Fruit fly (Drosophila melanogaster) Kc167 (cell line): ENCODE measurements around the gene RhoGAP18B.

Source experiments
- Myc ChIP-seq: fragments of >200 bp; optimal IDR thresholded peaks from 2 replicates; lab custom pipeline; 2017; ENCODE audit warnings: missing external identifiers
- Sin3A ChIP-seq: fragments of >200 bp; optimal IDR thresholded peaks from 2 replicates; lab custom pipeline; 2018; ENCODE audit warnings: missing external identifiers
- h ChIP-seq: fragments of >200 bp; optimal IDR thresholded peaks from 3 replicates; lab custom pipeline; 2018; ENCODE audit warnings: missing external identifiers
- insv ChIP-seq: fragments of >200 bp; optimal IDR thresholded peaks from 3 replicates; lab custom pipeline; 2018; ENCODE audit warnings: missing external identifiers
- psq ChIP-seq: fragments of >200 bp; optimal IDR thresholded peaks from 2 replicates; lab custom pipeline; 2017; ENCODE audit warnings: missing external identifiers
- ttk ChIP-seq: sonication (Bioruptor generic); optimal IDR thresholded peaks from 2 replicates; lab custom pipeline; 2017; ENCODE audit warnings: missing external identifiers

Gene RhoGAP18B

dm6 chrX:19179696-19180255 lies 12.9 kb upstream of the RhoGAP18B start, which contains the start of the genes CG7556 and CG7453:
CG7556 (minus strand) TSS chrX:19179830.
CG7453 (plus strand) TSS chrX:19180173.
- TF ChIP-seq Sin3A (no peak), h (lab: Kevin White, UChicago) (no peak), insv (lab: Kevin White, UChicago) (no peak), Myc (lab: Kevin White, UChicago) (no peak), ttk (lab: Kevin White, UChicago) (no peak), psq (lab: Kevin White, UChicago) (no peak)

- no peak for TF ChIP-seq insv (lab: Kevin White, UChicago)
- TF ChIP-seq psq (lab: Kevin White, UChicago) = no peak
- TF ChIP-seq h (lab: Kevin White, UChicago) = no peak
- no peak for TF ChIP-seq ttk (lab: Kevin White, UChicago)
- no peak for TF ChIP-seq Sin3A
- no peak for TF ChIP-seq Myc (lab: Kevin White, UChicago)
These were observed 8.1 kb upstream of the RhoGAP18B start, which contains the start of gene CG33939 for dm6 chrX:19174850-19175571. CG33939 (minus strand) TSS chrX:19174900.

DNA sequence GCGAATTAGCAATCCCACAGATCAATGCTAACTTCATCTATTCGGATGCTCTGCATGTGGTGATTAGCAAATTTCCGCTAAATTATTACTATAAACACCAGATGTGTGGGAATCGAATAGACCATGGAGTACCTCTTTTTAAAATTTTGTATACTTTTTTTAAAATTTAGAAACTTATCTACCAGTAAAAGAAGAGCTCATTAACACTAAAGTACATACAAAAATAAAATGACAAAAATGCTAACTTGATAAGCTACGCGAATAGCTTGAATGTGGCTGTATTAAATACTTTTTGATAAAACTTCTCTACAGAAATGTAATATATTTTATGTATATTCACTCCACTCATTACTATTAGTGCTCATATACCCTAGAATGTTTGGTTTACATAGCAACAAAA lies 7.2 kb upstream of the RhoGAP18B start:
- no peak for TF ChIP-seq ttk (lab: Kevin White, UChicago)
- no peak for TF ChIP-seq h (lab: Kevin White, UChicago)
- TF ChIP-seq insv (lab: Kevin White, UChicago) = no peak
- no peak for TF ChIP-seq psq (lab: Kevin White, UChicago)
- no peak for TF ChIP-seq Myc (lab: Kevin White, UChicago)
- TF ChIP-seq Sin3A = no peak

DNA sequence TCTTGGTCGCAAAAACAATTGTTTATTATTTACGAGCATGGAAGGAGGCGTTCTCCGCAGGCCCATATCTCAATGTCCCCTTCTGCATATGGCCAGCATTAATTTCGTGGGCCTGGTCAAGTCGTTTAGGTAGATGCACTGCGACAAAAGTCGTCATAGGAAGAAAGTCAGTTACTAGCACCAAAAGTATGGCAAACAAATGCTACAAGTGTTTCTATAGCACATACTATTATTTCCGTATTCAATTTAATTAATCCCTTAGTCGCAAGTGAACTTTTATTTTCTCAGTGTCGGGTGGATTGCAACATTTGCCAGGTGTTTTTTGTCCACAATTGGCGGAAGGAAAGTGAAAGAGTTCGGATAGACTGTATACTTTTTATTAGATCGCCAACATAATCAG lies 6.1 kb upstream of the RhoGAP18B start:
- TF ChIP-seq h (lab: Kevin White, UChicago) (no peak), Myc (lab: Kevin White, UChicago) (no peak), ttk (lab: Kevin White, UChicago) (no peak), psq (lab: Kevin White, UChicago) (no peak), insv (lab: Kevin White, UChicago) (no peak), Sin3A (no peak)

- TF ChIP-seq psq (lab: Kevin White, UChicago) (no peak), Myc (lab: Kevin White, UChicago) (no peak), insv (lab: Kevin White, UChicago) (no peak), ttk (lab: Kevin White, UChicago) (no peak), Sin3A (no peak), h (lab: Kevin White, UChicago) (no peak)
These were observed 5.0 kb upstream of the RhoGAP18B start for dm6 chrX:19171926-19172325.

dm6 chrX:19170791-19171190 lies 3.9 kb upstream of the RhoGAP18B start, which contains the start of gene Inx5:
Inx5 (minus strand) TSS chrX:19170883.
- no peak for TF ChIP-seq Sin3A
- no peak for TF ChIP-seq psq (lab: Kevin White, UChicago)
- TF ChIP-seq ttk (lab: Kevin White, UChicago) = no peak
- TF ChIP-seq Myc (lab: Kevin White, UChicago) = no peak
- no peak for TF ChIP-seq h (lab: Kevin White, UChicago)
- TF ChIP-seq insv (lab: Kevin White, UChicago) = no peak

DNA sequence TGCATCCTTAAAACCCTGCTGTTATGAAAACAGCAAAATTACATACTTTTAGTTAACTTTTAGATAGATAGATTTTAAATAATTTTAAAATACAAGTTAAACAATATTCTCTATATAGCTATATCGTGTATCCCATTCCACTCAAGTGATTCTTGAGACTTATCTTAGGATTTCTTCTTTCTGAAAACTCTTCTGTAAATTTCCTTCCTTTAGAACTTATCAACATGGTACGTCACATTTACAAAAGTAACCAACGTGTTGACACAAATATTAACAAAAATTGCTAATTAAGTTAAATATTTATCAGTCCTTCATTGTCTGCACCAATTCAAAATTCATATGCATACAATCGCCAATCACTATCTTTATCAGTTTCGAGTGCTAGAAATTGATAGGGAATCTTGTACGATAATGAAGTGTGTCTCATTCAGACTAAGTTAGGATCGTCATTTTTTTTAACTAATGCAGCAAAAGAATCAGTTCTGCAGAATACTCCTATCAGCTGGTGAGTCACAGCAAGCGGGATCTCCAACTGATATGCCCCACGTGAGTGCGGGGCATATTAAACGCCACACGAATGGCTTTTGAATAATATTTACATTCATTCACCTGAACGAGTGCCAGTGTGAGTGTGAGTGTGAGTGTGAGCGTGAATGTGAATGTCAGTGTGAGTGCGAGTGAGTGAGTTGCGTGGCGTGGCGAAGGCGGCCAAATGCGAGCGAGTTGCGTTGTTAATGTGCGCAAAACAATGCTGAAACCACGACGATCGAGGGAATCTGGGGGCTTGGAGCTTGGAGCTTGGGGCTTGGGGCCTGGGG lies 913 bp upstream of the RhoGAP18B start:
- TF ChIP-seq ttk (lab: Kevin White, UChicago) = no peak
- TF ChIP-seq psq (lab: Kevin White, UChicago) = no peak
- no peak for TF ChIP-seq insv (lab: Kevin White, UChicago)
- TF ChIP-seq Sin3A = no peak
- TF ChIP-seq Myc (lab: Kevin White, UChicago) = no peak
- no peak for TF ChIP-seq h (lab: Kevin White, UChicago)

DNA sequence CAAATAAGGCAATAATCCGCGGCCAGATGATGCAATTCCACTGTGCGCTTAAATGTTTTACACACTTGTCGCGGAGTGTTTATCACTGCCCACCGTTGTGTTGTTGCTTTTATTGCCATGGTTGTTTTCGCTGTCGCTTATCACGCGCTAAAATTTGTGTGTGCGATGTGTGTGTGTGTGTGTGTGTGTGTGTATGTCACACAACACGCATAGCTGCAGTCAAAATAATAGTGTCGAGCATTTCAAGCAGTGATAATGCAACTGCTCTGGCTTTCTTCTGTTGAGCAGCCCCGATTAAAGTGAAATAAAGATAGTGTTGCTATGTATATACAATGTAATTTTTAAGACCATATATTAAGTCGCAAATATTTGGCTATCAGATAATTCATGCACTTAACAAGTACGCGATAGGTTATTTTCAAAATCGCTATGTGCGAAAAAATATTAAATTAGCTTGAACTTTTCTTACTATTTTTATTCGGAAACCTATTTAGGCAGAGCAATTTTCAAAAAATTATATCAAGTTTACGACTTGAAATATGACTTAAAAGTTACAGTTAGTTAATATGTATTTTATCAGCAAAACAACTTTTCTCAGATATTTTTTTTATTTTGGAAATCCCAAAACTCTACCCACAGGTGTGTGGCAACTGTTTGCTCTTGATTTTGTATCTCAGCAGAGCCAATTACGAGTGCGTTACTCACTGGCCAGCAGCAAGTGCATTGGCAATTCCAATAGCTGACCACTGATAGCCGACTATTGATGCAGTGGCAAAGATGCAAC lies 538 bp downstream of the RhoGAP18B start:
- TF ChIP-seq h (lab: Kevin White, UChicago) (no peak), Sin3A (no peak), psq (lab: Kevin White, UChicago) (no peak), Myc (lab: Kevin White, UChicago) (no peak), ttk (lab: Kevin White, UChicago) (no peak), insv (lab: Kevin White, UChicago) (no peak)

DNA sequence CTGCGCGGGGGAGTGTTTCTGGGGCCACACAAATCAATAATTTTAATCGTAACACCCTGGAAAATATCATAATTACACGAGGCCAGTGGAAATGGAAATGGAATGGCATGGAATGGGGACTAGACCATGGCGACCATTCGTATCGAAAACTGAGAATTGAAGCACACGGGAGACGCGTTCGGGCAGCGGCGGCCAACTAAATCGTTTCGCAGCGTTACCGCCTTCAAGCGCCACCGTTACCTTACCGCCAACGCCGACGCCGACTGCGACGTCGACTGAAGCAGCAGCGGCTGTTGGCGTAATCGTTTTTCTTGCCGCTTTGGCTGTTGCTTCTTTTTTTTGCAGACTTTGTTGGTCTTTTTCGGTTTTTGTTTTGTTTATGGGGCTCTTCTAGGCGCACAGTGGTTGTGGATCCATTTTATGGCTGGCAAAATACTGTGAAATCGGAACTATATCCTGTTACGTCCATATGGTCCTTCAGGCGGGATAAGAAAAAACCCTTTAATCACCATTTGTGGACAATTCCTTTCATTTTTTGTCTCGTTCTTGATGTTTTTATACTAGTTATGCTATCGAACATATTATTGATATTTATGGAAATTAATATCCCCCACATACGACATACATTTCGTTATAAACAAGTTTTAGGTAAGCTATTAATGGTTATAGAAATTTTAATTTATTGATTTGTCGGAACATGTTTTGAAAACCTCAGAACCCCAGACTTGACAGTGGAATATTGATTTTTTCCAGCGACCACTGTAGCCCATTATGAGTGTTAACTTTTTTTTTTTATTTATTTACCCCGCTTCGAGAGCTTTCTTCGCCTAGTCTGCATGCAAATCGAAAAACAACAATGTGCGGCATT lies 1.5 kb downstream of the RhoGAP18B start:
- no peak for TF ChIP-seq psq (lab: Kevin White, UChicago)
- TF ChIP-seq insv (lab: Kevin White, UChicago) = no peak

dm6 chrX:19164726-19165125 lies 2.2 kb downstream of the RhoGAP18B start:
- no peak for TF ChIP-seq h (lab: Kevin White, UChicago)
- TF ChIP-seq ttk (lab: Kevin White, UChicago) = no peak
- no peak for TF ChIP-seq psq (lab: Kevin White, UChicago)
- TF ChIP-seq insv (lab: Kevin White, UChicago) = no peak
- TF ChIP-seq Sin3A = no peak
- no peak for TF ChIP-seq Myc (lab: Kevin White, UChicago)
